Worm (Caenorhabditis elegans): ENCODE measurements around the gene lmtr-3.

DNA sequence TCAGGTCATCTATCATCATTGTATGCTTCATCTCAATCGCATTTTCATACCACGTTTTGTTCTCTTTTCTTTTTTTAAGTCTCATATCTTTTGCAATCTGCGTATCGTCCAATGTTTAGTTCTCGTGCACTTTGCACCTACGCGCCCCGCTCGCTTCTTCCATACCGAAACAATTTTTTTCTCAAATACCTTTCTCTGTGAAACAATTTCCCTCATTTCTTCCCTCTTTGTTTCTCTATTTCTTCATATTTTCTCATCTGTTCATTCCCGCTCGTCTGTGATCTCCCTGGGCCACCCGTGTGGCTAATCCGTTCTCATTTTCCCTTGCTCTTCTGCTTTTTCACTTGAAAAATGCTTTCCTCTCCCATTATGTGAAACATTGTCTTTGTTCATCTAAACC lies 16.3 kb downstream of the lmtr-3 start:
- TF ChIP-seq med-1 (GFP tag; optimal IDR thresholded peaks at IDR 0.05; ENCODE audit: insufficient read depth) (no peak), ref-1 (GFP tag; conservative IDR thresholded peaks at IDR 0.05) (no peak)
